Worm (Caenorhabditis elegans) whole organism, midembryonic: ENCODE measurements around the gene BE10.4.

ENCODE experiments used
- T22C8.4 ChIP-seq: fragments of 200-800 bp; sonication (Bioruptor generic); IDR thresholded peaks from 2 replicates; pipeline ENCODE4 v1.3.6; 2022; ENCODE audit warnings: missing genetic modification characterization, missing compliant biosample characterization
- cog-1 ChIP-seq: sonication (generic microtip); optimal IDR thresholded peaks from 2 replicates; lab custom pipeline; 2016; ENCODE audit warnings: missing genetic modification characterization, missing compliant biosample characterization
- flt-1 ChIP-seq: fragments of 200-800 bp; sonication (Bioruptor generic); IDR thresholded peaks from 2 replicates; pipeline ENCODE4 v1.3.6; 2022; ENCODE audit warnings: missing genetic modification characterization, missing compliant biosample characterization
- klf-2 ChIP-seq: fragments of 200-800 bp; sonication (Bioruptor generic); conservative IDR thresholded peaks from 2 replicates; pipeline ENCODE4 v1.3.6; 2022; ENCODE audit warnings: missing genetic modification reagents, missing genetic modification characterization, missing compliant biosample characterization
- med-1 ChIP-seq: sonication (generic microtip); optimal IDR thresholded peaks from 2 replicates; lab custom pipeline; 2017; ENCODE audit warnings: missing genetic modification characterization, mild to moderate bottlenecking, missing compliant biosample characterization, antibody characterized with exemption, missing genetic modification reagents; ENCODE audit not compliant: insufficient read depth
- ref-1 ChIP-seq: fragments of 200-800 bp; sonication (Bioruptor generic); conservative IDR thresholded peaks from 2 replicates; pipeline ENCODE4 v1.3.6; 2022; ENCODE audit warnings: missing genetic modification reagents, missing genetic modification characterization, missing compliant biosample characterization
- tab-1 ChIP-seq: fragments of 200-800 bp; sonication (Bioruptor generic); IDR thresholded peaks from 2 replicates; pipeline ENCODE4 v1.3.6; 2022; ENCODE audit warnings: missing genetic modification characterization, missing compliant biosample characterization
- ztf-23 ChIP-seq: fragments of 200-800 bp; sonication (Bioruptor generic); IDR thresholded peaks from 2 replicates; pipeline ENCODE4 v1.3.6; 2022; ENCODE audit warnings: missing genetic modification reagents, missing genetic modification characterization, missing compliant biosample characterization
- ztf-29 ChIP-seq: fragments of 200-800 bp; sonication (Bioruptor generic); IDR thresholded peaks from 2 replicates; pipeline ENCODE4 v1.3.6; 2022; ENCODE audit warnings: missing genetic modification reagents, missing genetic modification characterization, missing compliant biosample characterization

BE10.4 gene

DNA sequence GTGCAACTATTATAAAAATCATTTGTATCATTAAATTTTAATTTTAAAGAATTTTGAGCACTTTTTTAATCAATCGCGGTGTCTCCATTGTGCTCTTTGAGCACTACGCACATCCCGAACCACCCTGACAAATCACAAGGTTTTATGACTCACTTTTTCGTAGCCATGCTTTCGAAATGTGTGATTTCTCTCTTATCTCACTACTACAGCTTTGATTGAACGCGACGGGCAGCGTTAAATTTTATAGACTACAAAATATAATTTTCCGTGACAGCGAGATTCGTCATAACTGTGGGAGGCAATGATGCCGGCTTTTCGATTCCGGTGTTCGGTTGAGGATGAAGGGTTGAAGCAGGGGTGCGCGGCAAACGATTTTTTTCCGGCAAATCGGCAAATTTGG lies 36.4 kb downstream of the BE10.4 start:
- no peak for TF ChIP-seq klf-2 (GFP tag; lab: Robert Waterston, UW)
- no peak for TF ChIP-seq flt-1 (GFP tag; lab: Robert Waterston, UW)

DNA sequence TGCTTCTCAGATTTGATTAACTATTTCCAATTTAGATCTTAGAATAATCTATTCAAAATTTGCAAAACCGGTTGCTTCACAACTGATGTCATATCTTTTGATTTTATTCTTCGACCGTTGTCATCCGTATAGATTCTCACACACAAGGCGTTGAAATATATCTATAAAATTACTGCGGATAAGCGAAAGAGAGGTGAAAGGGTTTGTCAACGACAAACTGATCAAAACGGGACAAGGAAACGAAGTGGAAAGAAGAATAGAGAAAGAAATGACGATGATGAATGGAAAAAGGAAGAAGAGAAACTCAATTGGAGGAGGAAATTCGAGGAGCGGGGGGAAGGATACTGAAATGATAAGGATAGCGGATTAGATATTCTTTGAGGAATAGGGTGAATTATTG lies 37.7 kb downstream of the BE10.4 start:
- TF ChIP-seq ref-1 (GFP tag; lab: Robert Waterston, UW): no peak
- TF ChIP-seq klf-2 (GFP tag; lab: Robert Waterston, UW): no peak
- TF ChIP-seq flt-1 (GFP tag; lab: Robert Waterston, UW): no peak
- no peak for TF ChIP-seq med-1 (GFP tag; lab: Kevin White, UChicago)
- TF ChIP-seq tab-1 (GFP tag; lab: Robert Waterston, UW): no peak
- TF ChIP-seq ztf-29: no peak
- TF ChIP-seq cog-1 (tag; lab: Kevin White, UChicago): no peak
- no peak for TF ChIP-seq T22C8.4 (GFP tag; lab: Robert Waterston, UW)
- no peak for TF ChIP-seq ztf-23 (GFP tag; lab: Robert Waterston, UW)

DNA sequence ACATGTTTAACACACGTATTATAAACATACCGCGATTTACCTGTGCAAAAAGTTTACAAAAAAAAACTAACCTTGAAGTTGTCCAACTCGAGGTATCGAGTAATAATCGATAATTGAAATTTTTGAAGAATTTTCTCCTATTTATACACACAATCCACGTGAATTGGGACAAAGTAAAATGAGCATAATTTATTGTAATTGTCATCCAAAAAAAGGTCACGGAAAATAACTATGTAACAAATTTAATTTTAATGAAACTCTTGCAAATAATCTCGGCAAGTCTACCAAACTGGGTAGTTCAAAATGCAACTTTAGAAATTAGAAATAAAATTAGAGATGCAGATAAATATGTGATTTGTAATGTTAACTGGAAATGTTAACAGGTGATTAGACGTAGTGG lies 42.1 kb downstream of the BE10.4 start, which contains the start of gene Y37D8A.5:
Y37D8A.5 (minus strand) TSS at position 101 of the 400 bp plus-strand sequence.
- no peak for TF ChIP-seq klf-2 (GFP tag; lab: Robert Waterston, UW)
- TF ChIP-seq ztf-23 (GFP tag; lab: Robert Waterston, UW): no peak
- no peak for TF ChIP-seq flt-1 (GFP tag; lab: Robert Waterston, UW)
- TF ChIP-seq cog-1 (tag; lab: Kevin White, UChicago): no peak
- no peak for TF ChIP-seq ref-1 (GFP tag; lab: Robert Waterston, UW)
- TF ChIP-seq med-1 (GFP tag; lab: Kevin White, UChicago): no peak
- no peak for TF ChIP-seq T22C8.4 (GFP tag; lab: Robert Waterston, UW)
- no peak for TF ChIP-seq ztf-29
- no peak for TF ChIP-seq tab-1 (GFP tag; lab: Robert Waterston, UW)

DNA sequence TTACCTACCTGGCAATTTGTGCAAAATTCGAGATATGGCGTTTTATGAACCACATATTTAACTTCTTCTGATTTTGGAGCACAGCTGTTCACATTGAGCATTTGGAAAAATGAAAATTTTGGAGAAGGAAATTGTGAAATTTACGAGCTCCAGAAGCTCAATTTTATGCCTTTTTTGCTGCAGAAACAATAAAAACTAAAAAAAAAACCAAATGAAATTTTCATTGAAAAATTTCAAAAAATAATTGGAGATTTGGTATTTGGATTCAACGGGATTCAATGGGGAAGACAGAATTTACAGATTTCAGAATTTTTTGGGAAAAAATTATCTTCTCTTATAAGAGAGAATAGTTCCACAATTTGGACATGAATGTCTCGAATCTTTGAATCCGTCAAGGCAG lies 43.3 kb downstream of the BE10.4 start, which contains the start of gene Y37D8A.26:
Y37D8A.26 (minus strand) TSS at position 101 of the 400 bp plus-strand sequence.
- TF ChIP-seq ztf-23 (GFP tag; lab: Robert Waterston, UW): no peak
- no peak for TF ChIP-seq klf-2 (GFP tag; lab: Robert Waterston, UW)
- no peak for TF ChIP-seq flt-1 (GFP tag; lab: Robert Waterston, UW)
- no peak for TF ChIP-seq cog-1 (tag; lab: Kevin White, UChicago)
- TF ChIP-seq med-1 (GFP tag; lab: Kevin White, UChicago): no peak
- TF ChIP-seq tab-1 (GFP tag; lab: Robert Waterston, UW): no peak
- no peak for TF ChIP-seq ztf-29
- TF ChIP-seq T22C8.4 (GFP tag; lab: Robert Waterston, UW): no peak
- TF ChIP-seq ref-1 (GFP tag; lab: Robert Waterston, UW): no peak

DNA sequence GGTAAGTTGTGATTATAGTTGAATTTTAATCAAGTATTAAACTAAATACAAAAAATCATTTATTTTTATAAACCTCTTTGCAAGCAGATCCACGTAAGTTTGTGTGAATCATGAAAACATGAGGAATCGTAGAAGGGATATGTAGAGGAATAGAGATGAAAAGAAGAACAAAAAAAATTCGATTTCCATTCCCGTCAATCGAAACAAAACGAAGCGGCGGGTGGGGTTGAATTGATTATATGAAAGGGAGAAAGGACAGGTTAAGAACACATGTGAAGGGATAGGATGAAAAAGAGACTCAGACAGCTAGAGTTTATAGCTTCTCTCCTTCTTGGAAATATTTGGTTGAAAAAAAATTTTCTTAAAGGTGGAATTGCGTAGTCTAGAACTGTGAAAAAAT lies 46.8 kb downstream of the BE10.4 start:
- TF ChIP-seq ref-1 (GFP tag; lab: Robert Waterston, UW): no peak
- no peak for TF ChIP-seq ztf-29
- no peak for TF ChIP-seq ztf-23 (GFP tag; lab: Robert Waterston, UW)
- no peak for TF ChIP-seq med-1 (GFP tag; lab: Kevin White, UChicago)
- no peak for TF ChIP-seq klf-2 (GFP tag; lab: Robert Waterston, UW)
- no peak for TF ChIP-seq T22C8.4 (GFP tag; lab: Robert Waterston, UW)
- no peak for TF ChIP-seq tab-1 (GFP tag; lab: Robert Waterston, UW)
- no peak for TF ChIP-seq cog-1 (tag; lab: Kevin White, UChicago)
- no peak for TF ChIP-seq flt-1 (GFP tag; lab: Robert Waterston, UW)

ce11 chrIII:12864648-12865047 lies 51.4 kb downstream of the BE10.4 start, which contains the start of gene Y37D8A.8:
Gene Y37D8A.8, plus strand, starts transcription at chrIII:12864948.
- TF ChIP-seq ref-1 (GFP tag; lab: Robert Waterston, UW) (no peak), ztf-23 (GFP tag; lab: Robert Waterston, UW) (no peak), flt-1 (GFP tag; lab: Robert Waterston, UW) (no peak), klf-2 (GFP tag; lab: Robert Waterston, UW) (no peak), T22C8.4 (GFP tag; lab: Robert Waterston, UW) (no peak), tab-1 (GFP tag; lab: Robert Waterston, UW) (no peak), med-1 (GFP tag; lab: Kevin White, UChicago) (no peak)
